Worm (Caenorhabditis elegans): ENCODE data around the gene tsp-5.
A peak's percentile ranks its signal among the peaks of the same experiment; 100 is the strongest.

Gene tsp-5

ce11 chrIV:13626469-13626868, 34.9 kb upstream of the tsp-5 start, which contains the start of gene sru-21:
TSS of gene sru-21 (plus strand) at chrIV:13626769.
- TF ChIP-seq ceh-16 (tag; optimal IDR thresholded peaks at IDR 0.05) (no peak), daf-12 (tag; optimal IDR thresholded peaks at IDR 0.05) (no peak), eor-1 (tag; optimal IDR thresholded peaks at IDR 0.05) (no peak), nhr-28 (tag; optimal IDR thresholded peaks at IDR 0.05) (no peak), elt-3 (tag; optimal IDR thresholded peaks at IDR 0.05) (no peak), fkh-2 (tag; optimal IDR thresholded peaks at IDR 0.05) (no peak), nhr-11 (tag; optimal IDR thresholded peaks at IDR 0.05) (no peak), pqm-1 (tag; optimal IDR thresholded peaks at IDR 0.05) (no peak), fkh-10 (GFP tag; optimal IDR thresholded peaks at IDR 0.05) (no peak), elt-2 (tag; optimal IDR thresholded peaks at IDR 0.05) (no peak), nhr-12 (tag; optimal IDR thresholded peaks at IDR 0.05) (no peak), nhr-23 (tag; optimal IDR thresholded peaks at IDR 0.05) (no peak), lin-15B (tag; optimal IDR thresholded peaks at IDR 0.05) (no peak), skn-1 (tag; optimal IDR thresholded peaks at IDR 0.05) (no peak), snpc-4 (tag; optimal IDR thresholded peaks at IDR 0.05) (no peak), ceh-9 (tag; optimal IDR thresholded peaks at IDR 0.05) (no peak), aly-2 (tag; optimal IDR thresholded peaks at IDR 0.05) (no peak), ztf-11 (tag; optimal IDR thresholded peaks at IDR 0.05) (no peak), egl-5 (tag; optimal IDR thresholded peaks at IDR 0.05) (no peak), pha-4 (tag; optimal IDR thresholded peaks at IDR 0.05) (no peak)

DNA sequence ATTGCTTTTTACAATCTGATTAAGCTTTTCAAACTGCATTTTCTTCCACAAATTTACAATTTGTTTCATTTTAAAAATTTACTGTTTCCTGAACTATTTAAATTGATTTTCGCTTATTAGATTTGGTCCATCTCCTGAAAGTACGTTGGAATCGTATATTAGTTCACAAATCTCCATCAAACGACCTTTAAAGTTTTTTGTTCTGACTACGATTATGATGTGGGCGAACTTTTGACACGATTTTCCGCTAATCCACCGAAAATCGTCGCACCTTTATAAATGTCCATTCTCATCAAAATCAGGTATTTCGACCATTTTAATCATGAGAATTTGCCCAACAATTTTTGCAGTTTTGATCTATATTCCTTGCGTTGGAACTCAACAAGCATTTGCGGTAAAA, 32.0 kb upstream of the tsp-5 start, which contains the start of gene C08F11.1:
Gene C08F11.1, plus strand, starts transcription at position 301 of the 400 bp plus-strand sequence.
- TF ChIP-seq fos-1 (tag; optimal IDR thresholded peaks at IDR 0.05): no peak

DNA sequence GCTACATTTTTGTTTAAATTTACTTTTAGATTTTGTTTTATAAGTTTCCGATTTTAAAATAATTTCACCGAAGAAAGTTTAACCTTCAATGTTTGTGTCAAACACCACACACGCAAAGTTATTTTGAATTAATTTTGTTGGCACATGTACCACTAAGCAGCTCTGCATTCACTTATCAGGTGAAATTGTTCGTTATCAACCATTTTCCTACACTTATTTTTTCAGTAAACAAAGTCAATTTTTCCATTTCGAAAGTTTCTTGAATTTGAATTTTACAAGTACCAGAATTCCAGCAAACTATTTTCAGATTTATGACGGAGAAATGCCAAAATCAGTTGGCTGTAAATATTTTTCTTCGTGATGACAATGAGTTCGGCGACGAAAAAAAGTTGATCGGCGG, 27.7 kb upstream of the tsp-5 start, which contains the start of gene C08F11.3:
Gene C08F11.3, plus strand, starts transcription at position 301 of the 400 bp plus-strand sequence.
- no peak for TF ChIP-seq elt-3 (tag; optimal IDR thresholded peaks at IDR 0.05)
- no peak for TF ChIP-seq egl-27 (tag; optimal IDR thresholded peaks at IDR 0.05)
- no peak for TF ChIP-seq ceh-28 (tag; optimal IDR thresholded peaks at IDR 0.05)
- no peak for TF ChIP-seq nhr-12 (tag; optimal IDR thresholded peaks at IDR 0.05)
- no peak for TF ChIP-seq hmg-11 (tag; optimal IDR thresholded peaks at IDR 0.05)
- no peak for TF ChIP-seq nhr-11 (tag; optimal IDR thresholded peaks at IDR 0.05)
- TF ChIP-seq egl-5 (tag; optimal IDR thresholded peaks at IDR 0.05): no peak
- no peak for TF ChIP-seq fos-1 (tag; optimal IDR thresholded peaks at IDR 0.05)
- TF ChIP-seq jun-1 (tag; optimal IDR thresholded peaks at IDR 0.05): no peak
- peak; percentile 15 for TF ChIP-seq elt-2 (tag; optimal IDR thresholded peaks at IDR 0.05)
- TF ChIP-seq pha-4 (tag; optimal IDR thresholded peaks at IDR 0.05): peak; percentile 19
- no peak for TF ChIP-seq unc-39 (tag; optimal IDR thresholded peaks at IDR 0.05)

- TF ChIP-seq lin-39 (tag; optimal IDR thresholded peaks at IDR 0.05) (no peak), elt-2 (tag; optimal IDR thresholded peaks at IDR 0.05) (peak; percentile 69), pqm-1 (tag; optimal IDR thresholded peaks at IDR 0.05) (peak; percentile 82), pha-4 (tag; optimal IDR thresholded peaks at IDR 0.05) (peak; percentile 60), jun-1 (tag; optimal IDR thresholded peaks at IDR 0.05) (peak; percentile 0)
These were observed 18.2 kb upstream of the tsp-5 start, which contains the start of gene C08F11.13 for ce11 chrIV:13609755-13610154. TSS of gene C08F11.13 (minus strand) at chrIV:13609892.

DNA sequence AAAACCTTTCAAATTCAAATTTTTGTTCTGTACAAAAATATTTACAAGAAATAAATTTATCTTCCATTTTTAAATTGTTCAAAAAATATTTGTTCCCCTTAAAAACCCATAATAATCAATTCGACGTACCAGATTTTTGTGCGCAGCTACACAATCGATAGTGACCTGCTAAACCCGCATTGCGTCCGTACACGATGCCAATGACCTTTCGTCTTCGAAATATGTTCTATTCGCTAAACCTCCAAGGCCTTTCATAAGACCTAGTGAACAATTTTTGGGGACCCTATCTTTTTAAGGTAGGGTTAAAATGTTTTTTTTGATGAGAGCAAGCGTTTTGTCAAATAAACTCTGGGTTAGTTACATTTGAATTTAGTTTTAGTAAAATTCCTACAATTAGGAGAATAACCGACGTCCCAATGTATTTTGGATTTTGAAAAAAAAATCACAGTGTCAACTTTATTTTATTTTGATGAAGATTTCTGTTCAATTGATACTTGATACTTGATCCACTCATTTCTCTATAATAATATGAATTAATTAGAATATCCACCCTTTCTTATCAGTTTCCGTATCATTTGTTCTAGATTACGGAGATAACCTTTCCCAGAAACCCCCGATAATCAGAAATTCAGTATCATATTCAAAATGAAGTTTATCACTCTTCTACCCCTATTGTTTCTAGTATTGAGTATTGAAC, 10.6 kb upstream of the tsp-5 start, which contains the start of gene Y45F10B.59:
Gene Y45F10B.59, plus strand, starts transcription at position 647 of the 697 bp plus-strand sequence.
- TF ChIP-seq fkh-2 (tag; optimal IDR thresholded peaks at IDR 0.05) (no peak), snpc-4 (tag; optimal IDR thresholded peaks at IDR 0.05) (peak; percentile 6), ztf-4 (tag; optimal IDR thresholded peaks at IDR 0.05) (no peak), lin-39 (tag; optimal IDR thresholded peaks at IDR 0.05) (no peak), ceh-9 (tag; optimal IDR thresholded peaks at IDR 0.05) (no peak)

- peak; percentile 40 for TF ChIP-seq snpc-4 (tag; optimal IDR thresholded peaks at IDR 0.05)
- no peak for TF ChIP-seq pqm-1 (tag; optimal IDR thresholded peaks at IDR 0.05)
- no peak for TF ChIP-seq fkh-10 (GFP tag; optimal IDR thresholded peaks at IDR 0.05)
These were observed 9.9 kb upstream of the tsp-5 start for ce11 chrIV:13601428-13601827.

ce11 chrIV:13600643-13601042, 9.1 kb upstream of the tsp-5 start:
- TF ChIP-seq tbx-2 (tag; optimal IDR thresholded peaks at IDR 0.05): no peak
- TF ChIP-seq mdl-1 (tag; optimal IDR thresholded peaks at IDR 0.05): no peak
- no peak for TF ChIP-seq nhr-28 (tag; optimal IDR thresholded peaks at IDR 0.05)
- TF ChIP-seq snpc-4 (tag; optimal IDR thresholded peaks at IDR 0.05): peak; percentile 70
- TF ChIP-seq eor-1 (tag; optimal IDR thresholded peaks at IDR 0.05): no peak
